Fruit fly (Drosophila melanogaster): ENCODE data around the gene ssp2.

Gene ssp2

dm6 chr3L:13993742-13994719 lies 29.0 kb downstream of the ssp2 start, which contains the start of gene CtsK1 (continued):
- TF ChIP-seq lilli (GFP tag; optimal IDR thresholded peaks at IDR 0.05) (no peak), pfk (GFP tag; optimal IDR thresholded peaks at IDR 0.05) (no peak), gfzf (GFP tag; optimal IDR thresholded peaks at IDR 0.05) (peak; percentile 53), Hsf (GFP tag; optimal IDR thresholded peaks at IDR 0.05) (peak; percentile 14), stc (GFP tag; IDR thresholded peaks at IDR 0.05) (peak; percentile 49; the same call in 1 of the 2 replicates), Xrp1 (GFP tag; IDR thresholded peaks at IDR 0.05) (peak; percentile 70), Oli (tag; optimal IDR thresholded peaks at IDR 0.05) (peak; percentile 12), Scr (GFP tag; IDR thresholded peaks at IDR 0.05; ENCODE audit: partially characterized antibody) (peak; percentile 76), CG13775 (GFP tag; optimal IDR thresholded peaks at IDR 0.05) (no peak), CG16815 (GFP tag; optimal IDR thresholded peaks at IDR 0.05) (no peak), z (GFP tag; IDR thresholded peaks at IDR 0.05) (no peak), Eip74EF (GFP tag; optimal IDR thresholded peaks at IDR 0.05) (no peak), hkb (optimal IDR thresholded peaks at IDR 0.05) (no peak), hkb (GFP tag; IDR thresholded peaks at IDR 0.05) (peak; percentile 44; the same call in 1 of the 2 replicates), dmrt99B (tag; optimal IDR thresholded peaks at IDR 0.05) (peak; percentile 19), Ets97D (GFP tag; optimal IDR thresholded peaks at IDR 0.05) (peak; percentile 9), unpg (GFP tag; optimal IDR thresholded peaks at IDR 0.05) (peak; percentile 22), Sin3A (optimal IDR thresholded peaks at IDR 0.05) (no peak), CG4404 (GFP tag; IDR thresholded peaks at IDR 0.05) (no peak), bsh (GFP tag; optimal IDR thresholded peaks at IDR 0.05) (peak in 1 of 2 experiments; percentile 29), fd64A (GFP tag; optimal IDR thresholded peaks at IDR 0.05) (no peak), sna (GFP tag; IDR thresholded peaks at IDR 0.05; ENCODE audit: partially characterized antibody) (peak; percentile 47; the same call in 1 of the 2 replicates), CG15514 (GFP tag; optimal IDR thresholded peaks at IDR 0.05) (no peak), CG9876 (GFP tag; optimal IDR thresholded peaks at IDR 0.05) (no peak), CG9817 (tag; optimal IDR thresholded peaks at IDR 0.05) (no peak), slbo (GFP tag; IDR thresholded peaks at IDR 0.05) (peak; percentile 49), BtbVII (GFP tag; optimal IDR thresholded peaks at IDR 0.05) (no peak), CG9437 (GFP tag; optimal IDR thresholded peaks at IDR 0.05) (no peak), Ravus (GFP tag; IDR thresholded peaks at IDR 0.05) (no peak), CG2712 (tag; optimal IDR thresholded peaks at IDR 0.05) (peak; percentile 50), ind (GFP tag; optimal IDR thresholded peaks at IDR 0.05) (peak; percentile 2), CG31388 (GFP tag; optimal IDR thresholded peaks at IDR 0.05) (no peak), abd-A (tag; optimal IDR thresholded peaks at IDR 0.05) (peak; percentile 8), CG9932 (GFP tag; IDR thresholded peaks at IDR 0.05) (no peak), CG8478 (optimal IDR thresholded peaks at IDR 0.05) (no peak), pnt (GFP tag; optimal IDR thresholded peaks at IDR 0.05) (no peak), tup (GFP tag; optimal IDR thresholded peaks at IDR 0.05) (no peak), Hr51 (GFP tag; optimal IDR thresholded peaks at IDR 0.05) (peak in 1 of 2 experiments; percentile 25), Hey (tag; optimal IDR thresholded peaks at IDR 0.05) (no peak), vfl (GFP tag; optimal IDR thresholded peaks at IDR 0.05) (no peak), mld (GFP tag; IDR thresholded peaks at IDR 0.05; ENCODE audit: partially characterized antibody) (no peak), Dref (GFP tag; IDR thresholded peaks at IDR 0.05) (peak; percentile 59), gem (tag; optimal IDR thresholded peaks at IDR 0.05) (peak; percentile 47), zen (tag; optimal IDR thresholded peaks at IDR 0.05) (no peak), CG16813 (GFP tag; IDR thresholded peaks at IDR 0.05; ENCODE audit: partially characterized antibody) (peak; percentile 48), CG12104 (GFP tag; optimal IDR thresholded peaks at IDR 0.05) (peak; percentile 7), ato (GFP tag; IDR thresholded peaks at IDR 0.05; ENCODE audit: partially characterized antibody) (no peak), Oaz (GFP tag; IDR thresholded peaks at IDR 0.05) (no peak)
